Worm (Caenorhabditis elegans) whole organism, young adult: Measurements from ENCODE around the gene abhd-5.2.

Experiments
- B0336.3 ChIP-seq: fragments of 200-800 bp; sonication (Bioruptor generic); IDR thresholded peaks from 2 replicates; pipeline ENCODE4 v1.3.6; 2022; ENCODE audit warnings: missing genetic modification characterization, missing compliant biosample characterization
- C06A6.2 ChIP-seq: fragments of 200-800 bp; sonication (Bioruptor generic); conservative IDR thresholded peaks from 2 replicates; pipeline ENCODE4 v1.3.6; 2022; ENCODE audit warnings: missing genetic modification characterization, missing compliant biosample characterization
- C17E4.6 ChIP-seq: fragments of 200-800 bp; sonication (Bioruptor generic); IDR thresholded peaks from 2 replicates; pipeline ENCODE4 v1.3.6; 2022; ENCODE audit warnings: missing genetic modification reagents, missing genetic modification characterization, missing compliant biosample characterization
- F23B12.7 ChIP-seq: sonication (generic microtip); optimal IDR thresholded peaks from 2 replicates; lab custom pipeline; 2017; ENCODE audit warnings: missing genetic modification characterization, mild to moderate bottlenecking, missing compliant biosample characterization, antibody characterized with exemption, moderate library complexity; ENCODE audit not compliant: insufficient read depth
- F39B2.1 ChIP-seq: fragments of 200-800 bp; sonication (Bioruptor generic); IDR thresholded peaks from 2 replicates; pipeline ENCODE4 v1.3.6; 2022; ENCODE audit warnings: missing genetic modification reagents, missing genetic modification characterization, missing compliant biosample characterization
- F49E8.2 ChIP-seq: sonication (generic microtip); optimal IDR thresholded peaks from 3 replicates; lab custom pipeline; 2017; ENCODE audit warnings: missing genetic modification characterization, mild to moderate bottlenecking, missing compliant biosample characterization, antibody characterized with exemption, moderate library complexity; ENCODE audit not compliant: insufficient read depth
- T07F8.4 ChIP-seq: sonication (generic microtip); optimal IDR thresholded peaks from 2 replicates; lab custom pipeline; 2016; ENCODE audit warnings: mild to moderate bottlenecking, missing genetic modification characterization, moderate library complexity, missing compliant biosample characterization
- Y53F4B.3 ChIP-seq: fragments of 200-800 bp; sonication (Bioruptor generic); IDR thresholded peaks from 2 replicates; pipeline ENCODE4 v1.3.6; 2022; ENCODE audit warnings: missing genetic modification reagents, missing genetic modification characterization, missing compliant biosample characterization
- Y53G8AR.9 ChIP-seq: fragments of 200-800 bp; sonication (Bioruptor generic); conservative IDR thresholded peaks from 2 replicates; pipeline ENCODE4 v1.3.6; 2022; ENCODE audit warnings: missing genetic modification reagents, missing genetic modification characterization, missing compliant biosample characterization
- ZK185.1 ChIP-seq: sonication (generic microtip); optimal IDR thresholded peaks from 2 replicates; lab custom pipeline; 2016; ENCODE audit warnings: mild to moderate bottlenecking, missing genetic modification characterization, missing compliant biosample characterization; ENCODE audit not compliant: poor library complexity, severe bottlenecking
- ama-1 ChIP-seq, 3 experiments: fragments of 150-350 bp in 1 of 3; sonication (generic microtip) in 2 of 3; optimal IDR thresholded peaks; 2 replicates each; lab custom pipeline; 2014 to 2018; ENCODE audit warnings: missing biosample characterization in 2 of 3, missing genetic modification characterization in 2 of 3, missing genetic modification reagents in 2 of 3
- aptf-2 ChIP-seq: fragments of 200-800 bp; sonication (Bioruptor generic); conservative IDR thresholded peaks from 2 replicates; pipeline ENCODE4 v1.3.6; 2022; ENCODE audit warnings: missing genetic modification reagents, missing genetic modification characterization, missing compliant biosample characterization
- attf-3 ChIP-seq: fragments of 200-800 bp; sonication (Bioruptor generic); conservative IDR thresholded peaks from 2 replicates; pipeline ENCODE4 v1.3.6; 2022; ENCODE audit warnings: missing genetic modification reagents, missing genetic modification characterization, missing compliant biosample characterization
- attf-6 ChIP-seq: fragments of 200-800 bp; sonication (Bioruptor generic); IDR thresholded peaks from 2 replicates; pipeline ENCODE4 v1.3.6; 2022; ENCODE audit warnings: missing genetic modification reagents, missing genetic modification characterization, missing compliant biosample characterization
- die-1 ChIP-seq: sonication (generic microtip); optimal IDR thresholded peaks from 2 replicates; lab custom pipeline; 2016; ENCODE audit warnings: missing genotype, mild to moderate bottlenecking, missing genetic modification characterization, missing compliant biosample characterization
- efl-1 ChIP-seq: fragments of 150-350 bp; optimal IDR thresholded peaks from 2 replicates; lab custom pipeline; 2014; ENCODE audit warnings: missing biosample characterization, missing genetic modification reagents, missing genetic modification characterization
- ekl-4 ChIP-seq: fragments of 200-800 bp; sonication (Bioruptor generic); IDR thresholded peaks from 2 replicates; pipeline ENCODE4 v1.3.6; 2022; ENCODE audit warnings: missing genetic modification reagents, missing genetic modification characterization, missing compliant biosample characterization
- gei-17 ChIP-seq: fragments of 200-800 bp; sonication (Bioruptor generic); optimal IDR thresholded peaks from 2 replicates; lab custom pipeline; 2018; ENCODE audit warnings: mild to moderate bottlenecking, missing genetic modification characterization, missing compliant biosample characterization
- let-607 ChIP-seq, 2 experiments: fragments of 200-800 bp in 1 of 2; sonication (Bioruptor generic) in 1 of 2; sonication (generic microtip) in 1 of 2; optimal IDR thresholded peaks; 2 replicates each; lab custom pipeline; 2016 to 2018; ENCODE audit warnings: mild to moderate bottlenecking in 2 of 2, missing compliant biosample characterization in 2 of 2, missing genetic modification characterization in 2 of 2, moderate library complexity in 2 of 2, missing genotype in 1 of 2
- lin-54 ChIP-seq: fragments of 200-800 bp; sonication (Bioruptor generic); optimal IDR thresholded peaks from 2 replicates; lab custom pipeline; 2018; ENCODE audit warnings: mild to moderate bottlenecking, missing genetic modification characterization, missing compliant biosample characterization
- madf-6 ChIP-seq: fragments of 200-800 bp; sonication (Bioruptor generic); IDR thresholded peaks from 2 replicates; pipeline ENCODE4 v1.3.6; 2022; ENCODE audit warnings: missing genetic modification reagents, missing genetic modification characterization, missing compliant biosample characterization
- madf-8 ChIP-seq: fragments of 200-800 bp; sonication (Bioruptor generic); conservative IDR thresholded peaks from 2 replicates; pipeline ENCODE4 v1.3.6; 2022; ENCODE audit warnings: missing genetic modification reagents, missing genetic modification characterization, missing compliant biosample characterization
- mel-28 ChIP-seq: sonication (generic microtip); optimal IDR thresholded peaks from 2 replicates; lab custom pipeline; 2016; ENCODE audit warnings: borderline replicate concordance, mild to moderate bottlenecking, missing genetic modification characterization, missing compliant biosample characterization
- mes-4 ChIP-seq: sonication (generic microtip); optimal IDR thresholded peaks from 2 replicates; lab custom pipeline; 2016; ENCODE audit warnings: missing genotype, missing genetic modification characterization, missing compliant biosample characterization
- nhr-179 ChIP-seq: sonication (generic microtip); optimal IDR thresholded peaks from 2 replicates; lab custom pipeline; 2016; ENCODE audit warnings: mild to moderate bottlenecking, missing genetic modification characterization, missing compliant biosample characterization
- somi-1 ChIP-seq: fragments of 200-800 bp; sonication (Bioruptor generic); optimal IDR thresholded peaks from 2 replicates; lab custom pipeline; 2018; ENCODE audit warnings: mild to moderate bottlenecking, missing genetic modification characterization, missing compliant biosample characterization
- sptf-2 ChIP-seq: fragments of 200-800 bp; sonication (Bioruptor generic); optimal IDR thresholded peaks from 2 replicates; lab custom pipeline; 2018; ENCODE audit warnings: mild to moderate bottlenecking, missing genetic modification characterization, missing compliant biosample characterization
- tbp1 ChIP-seq: fragments of 200-800 bp; sonication (Bioruptor generic); optimal IDR thresholded peaks from 2 replicates; lab custom pipeline; 2018; ENCODE audit warnings: mild to moderate bottlenecking, missing genetic modification characterization, missing compliant biosample characterization
- tlf-1 ChIP-seq: fragments of 200-800 bp; sonication (Bioruptor generic); optimal IDR thresholded peaks from 2 replicates; lab custom pipeline; 2018; ENCODE audit warnings: mild to moderate bottlenecking, missing genetic modification characterization, missing compliant biosample characterization
- unc-130 ChIP-seq: sonication (generic microtip); optimal IDR thresholded peaks from 2 replicates; lab custom pipeline; 2016; ENCODE audit warnings: missing genetic modification reagents, missing genetic modification characterization, missing compliant biosample characterization
- ztf-26 ChIP-seq: sonication (generic microtip); optimal IDR thresholded peaks from 2 replicates; lab custom pipeline; 2017; ENCODE audit warnings: missing genetic modification characterization, missing compliant biosample characterization
- ztf-28 ChIP-seq: fragments of 200-800 bp; sonication (Bioruptor generic); IDR thresholded peaks from 2 replicates; pipeline ENCODE4 v1.3.6; 2022; ENCODE audit warnings: missing genetic modification reagents, missing genetic modification characterization, missing compliant biosample characterization
- ztf-3 ChIP-seq: fragments of 200-800 bp; sonication (Bioruptor generic); optimal IDR thresholded peaks from 2 replicates; lab custom pipeline; 2018; ENCODE audit warnings: mild to moderate bottlenecking, missing genetic modification characterization, missing compliant biosample characterization

The abhd-5.2 gene

DNA sequence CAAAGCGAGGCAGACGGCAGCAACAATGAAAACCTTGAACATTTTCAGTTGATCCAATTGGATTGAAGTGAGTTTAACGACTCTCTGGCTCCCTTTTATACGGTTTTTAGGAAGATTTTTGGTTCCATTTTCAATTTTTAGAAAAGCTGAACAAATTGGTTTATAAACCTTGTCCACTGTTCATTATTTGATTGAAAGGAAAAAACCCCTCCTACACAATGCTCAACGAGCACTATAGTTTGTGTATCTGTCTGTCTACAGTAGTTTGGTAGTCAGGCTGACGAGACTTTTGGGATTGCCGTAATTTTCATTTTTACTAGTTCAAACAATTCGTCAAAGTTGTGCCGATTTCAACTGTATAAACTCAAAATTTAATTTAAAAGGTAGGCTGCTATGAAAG lies 34.8 kb downstream of the abhd-5.2 start, which contains the start of gene T19H12.15:
Gene T19H12.15 (minus strand): TSS at position 101 of the 400 bp plus-strand sequence.
- TF ChIP-seq F39B2.1 (GFP tag; lab: Robert Waterston, UW): no peak
- TF ChIP-seq T07F8.4 (tag; lab: Kevin White, UChicago): no peak
- no peak for TF ChIP-seq madf-8
- TF ChIP-seq F49E8.2 (tag; lab: Kevin White, UChicago): no peak
- TF ChIP-seq attf-6 (GFP tag; lab: Robert Waterston, UW): no peak
- TF ChIP-seq mel-28 (tag; lab: Kevin White, UChicago): no peak
- no peak for TF ChIP-seq madf-6
- no peak for TF ChIP-seq ztf-26 (tag; lab: Kevin White, UChicago)
- no peak for TF ChIP-seq gei-17 (GFP tag; lab: Kevin White, UChicago)
- no peak for TF ChIP-seq unc-130
- TF ChIP-seq Y53G8AR.9: no peak
- TF ChIP-seq ekl-4 (GFP tag; lab: Robert Waterston, UW): no peak
- TF ChIP-seq tlf-1: no peak
- no peak for TF ChIP-seq B0336.3 (GFP tag; lab: Robert Waterston, UW)
- no peak for TF ChIP-seq let-607 (tag; optimal IDR thresholded peaks at IDR 0.05; lab: Kevin White, UChicago)
- no peak for TF ChIP-seq attf-3 (GFP tag; lab: Robert Waterston, UW)
- TF ChIP-seq lin-54 (GFP tag; lab: Kevin White, UChicago): no peak
- TF ChIP-seq Y53F4B.3 (GFP tag; lab: Robert Waterston, UW): no peak
- no peak for TF ChIP-seq ztf-28 (GFP tag; lab: Robert Waterston, UW)
- TF ChIP-seq ZK185.1 (tag; lab: Kevin White, UChicago): no peak

DNA sequence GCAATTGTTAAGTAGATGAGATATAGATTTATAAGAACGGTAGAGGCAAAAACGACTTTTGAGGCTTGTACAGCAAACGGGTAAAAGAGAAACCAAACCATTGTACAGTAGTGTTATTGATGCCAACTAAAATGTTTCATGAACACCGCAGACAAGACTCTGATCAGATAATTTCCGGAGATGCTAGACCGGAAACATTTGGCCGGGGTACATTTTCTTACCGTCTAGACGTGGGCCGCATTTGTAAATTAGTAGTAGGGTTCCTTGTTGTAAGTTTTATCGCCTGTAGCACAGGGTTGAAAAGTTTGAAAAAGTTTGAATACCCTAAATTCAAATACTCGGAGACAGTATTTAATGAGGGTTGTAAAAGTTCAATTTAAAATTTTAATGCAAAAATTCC lies 36.9 kb downstream of the abhd-5.2 start, which contains the start of gene str-32:
Gene str-32 (minus strand): TSS at position 101 of the 400 bp plus-strand sequence.
- TF ChIP-seq sptf-2 (GFP tag; lab: Kevin White, UChicago) (no peak), somi-1 (GFP tag; lab: Kevin White, UChicago) (no peak), mes-4 (tag; lab: Kevin White, UChicago) (no peak), tbp1 (GFP tag; lab: Kevin White, UChicago) (no peak), aptf-2 (GFP tag; lab: Robert Waterston, UW) (no peak), F39B2.1 (GFP tag; lab: Robert Waterston, UW) (no peak), C06A6.2 (GFP tag; lab: Robert Waterston, UW) (no peak), ama-1 (optimal IDR thresholded peaks at IDR 0.05; lab: Kevin White, UChicago) (no peak), ama-1 (GFP tag; optimal IDR thresholded peaks at IDR 0.05; lab: Kevin White, UChicago) (no peak), ztf-3 (GFP tag; lab: Kevin White, UChicago) (no peak), B0336.3 (GFP tag; lab: Robert Waterston, UW) (no peak)

DNA sequence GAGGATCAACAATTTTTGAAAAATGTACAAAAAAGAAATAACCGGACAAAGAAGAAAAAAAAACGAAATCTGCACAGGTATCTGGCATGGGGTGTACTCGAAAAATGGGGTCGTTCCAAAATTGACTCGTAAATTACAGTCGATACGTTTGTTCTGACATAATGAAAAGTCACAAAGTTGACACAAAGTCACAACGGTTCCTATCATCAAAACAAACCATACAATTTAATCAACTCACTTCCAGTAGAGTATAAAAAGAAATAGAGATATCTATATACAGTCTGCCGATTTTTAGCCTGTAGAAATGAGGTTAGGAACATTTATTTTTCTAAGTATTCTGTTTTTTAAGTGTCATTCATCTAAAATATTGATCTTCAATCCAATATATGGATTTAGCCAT lies 40.0 kb downstream of the abhd-5.2 start, which contains the start of gene T19H12.12:
Gene T19H12.12 (plus strand): TSS at position 301 of the 400 bp plus-strand sequence.
- TF ChIP-seq tlf-1: no peak

DNA sequence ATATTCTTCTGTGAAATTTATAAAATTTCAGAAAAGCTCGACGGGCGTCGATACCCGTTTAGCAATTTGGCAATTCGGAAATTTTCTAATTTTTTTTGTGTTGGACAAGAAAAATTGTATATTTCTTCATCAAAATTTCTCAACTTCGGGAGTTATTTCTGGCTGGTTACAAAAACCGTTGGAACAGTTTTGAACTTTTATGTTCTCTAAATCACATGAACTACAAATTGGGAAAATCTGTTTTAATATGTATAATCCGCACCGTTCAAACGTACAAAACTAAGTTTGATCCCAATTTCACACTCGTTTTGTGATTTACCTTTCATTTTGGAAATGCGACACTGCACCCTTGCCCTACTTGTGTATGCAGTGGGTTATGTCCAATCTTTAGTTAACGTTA lies 40.9 kb downstream of the abhd-5.2 start, which contains the start of gene T19H12.3:
Gene T19H12.3 (plus strand): TSS at position 301 of the 400 bp plus-strand sequence.
- TF ChIP-seq efl-1 (GFP tag; lab: Kevin White, UChicago) (no peak), nhr-179 (no peak), C17E4.6 (GFP tag; lab: Robert Waterston, UW) (no peak), mel-28 (tag; lab: Kevin White, UChicago) (no peak), F23B12.7 (tag; lab: Kevin White, UChicago) (no peak), die-1 (tag; lab: Kevin White, UChicago) (no peak)
- TF ChIP-seq, all 124 proteins: peak for 0
